Worm (Caenorhabditis elegans) whole organism, early embryonic: Measurements from ENCODE around the gene C17H12.6.

Source experiments
- B0310.2 ChIP-seq: sonication (generic microtip); optimal IDR thresholded peaks from 2 replicates; lab custom pipeline; 2016; ENCODE audit warnings: mild to moderate bottlenecking, missing genetic modification characterization, missing compliant biosample characterization
- F13C5.2 ChIP-seq: sonication (generic microtip); optimal IDR thresholded peaks from 2 replicates; lab custom pipeline; 2017; ENCODE audit warnings: mild to moderate bottlenecking, missing genetic modification characterization, inconsistent platforms, missing compliant biosample characterization
- aly-1 ChIP-seq: sonication (generic microtip); optimal IDR thresholded peaks from 2 replicates; lab custom pipeline; 2016; ENCODE audit warnings: missing genetic modification characterization, missing compliant biosample characterization
- ama-1 ChIP-seq: fragments of 150-350 bp; optimal IDR thresholded peaks from 2 replicates; lab custom pipeline; 2014
- ceh-13 ChIP-seq: fragments of 200-800 bp; sonication (Bioruptor generic); optimal IDR thresholded peaks from 2 replicates; lab custom pipeline; 2018; ENCODE audit warnings: mild to moderate bottlenecking, missing genetic modification characterization, missing compliant biosample characterization
- ceh-36 ChIP-seq: sonication (generic microtip); optimal IDR thresholded peaks from 2 replicates; lab custom pipeline; 2016; ENCODE audit warnings: missing genetic modification characterization, inconsistent platforms, missing compliant biosample characterization
- ets-7 ChIP-seq: sonication (generic microtip); optimal IDR thresholded peaks from 2 replicates; lab custom pipeline; 2016; ENCODE audit warnings: missing genotype, missing genetic modification characterization, missing compliant biosample characterization
- flt-1 ChIP-seq: fragments of 200-800 bp; sonication (Bioruptor generic); IDR thresholded peaks from 2 replicates; pipeline ENCODE4 v1.3.6; 2022; ENCODE audit warnings: missing genetic modification characterization, missing compliant biosample characterization
- hmbx-1 ChIP-seq: sonication (generic microtip); optimal IDR thresholded peaks from 2 replicates; lab custom pipeline; 2016; ENCODE audit warnings: mild to moderate bottlenecking, missing genetic modification characterization, missing compliant biosample characterization
- hmg-4 ChIP-seq: fragments of 200-800 bp; sonication (Bioruptor generic); optimal IDR thresholded peaks from 2 replicates; lab custom pipeline; 2018; ENCODE audit warnings: mild to moderate bottlenecking, missing genetic modification characterization, missing compliant biosample characterization
- hnd-1 ChIP-seq: sonication (generic microtip); optimal IDR thresholded peaks from 2 replicates; lab custom pipeline; 2016; ENCODE audit warnings: missing genetic modification characterization, missing compliant biosample characterization
- pes-1 ChIP-seq: fragments of 200-800 bp; sonication (Bioruptor generic); IDR thresholded peaks from 2 replicates; pipeline ENCODE4 v1.3.6; 2022; ENCODE audit warnings: missing genetic modification reagents, missing genetic modification characterization, missing compliant biosample characterization
- scrt-1 ChIP-seq: fragments of 200-800 bp; sonication (Bioruptor generic); IDR thresholded peaks from 2 replicates; pipeline ENCODE4 v1.3.6; 2022; ENCODE audit warnings: missing genetic modification characterization, missing compliant biosample characterization
- sea-1 ChIP-seq: fragments of 200-800 bp; sonication (Bioruptor generic); conservative IDR thresholded peaks from 2 replicates; pipeline ENCODE4 v1.3.6; 2022; ENCODE audit warnings: missing genetic modification characterization, missing compliant biosample characterization
- tbx-11 ChIP-seq: fragments of 200-800 bp; sonication (Bioruptor generic); IDR thresholded peaks from 2 replicates; pipeline ENCODE4 v1.3.6; 2022; ENCODE audit warnings: missing genetic modification characterization, missing compliant biosample characterization
- tbx-37 ChIP-seq: fragments of 200-800 bp; sonication (Bioruptor generic); conservative IDR thresholded peaks from 2 replicates; pipeline ENCODE4 v1.3.6; 2022; ENCODE audit warnings: missing genetic modification reagents, missing genetic modification characterization, missing compliant biosample characterization
- tra-4 ChIP-seq: sonication (generic microtip); optimal IDR thresholded peaks from 2 replicates; lab custom pipeline; 2017; ENCODE audit warnings: missing genetic modification characterization, missing compliant biosample characterization

C17H12.6 gene

DNA sequence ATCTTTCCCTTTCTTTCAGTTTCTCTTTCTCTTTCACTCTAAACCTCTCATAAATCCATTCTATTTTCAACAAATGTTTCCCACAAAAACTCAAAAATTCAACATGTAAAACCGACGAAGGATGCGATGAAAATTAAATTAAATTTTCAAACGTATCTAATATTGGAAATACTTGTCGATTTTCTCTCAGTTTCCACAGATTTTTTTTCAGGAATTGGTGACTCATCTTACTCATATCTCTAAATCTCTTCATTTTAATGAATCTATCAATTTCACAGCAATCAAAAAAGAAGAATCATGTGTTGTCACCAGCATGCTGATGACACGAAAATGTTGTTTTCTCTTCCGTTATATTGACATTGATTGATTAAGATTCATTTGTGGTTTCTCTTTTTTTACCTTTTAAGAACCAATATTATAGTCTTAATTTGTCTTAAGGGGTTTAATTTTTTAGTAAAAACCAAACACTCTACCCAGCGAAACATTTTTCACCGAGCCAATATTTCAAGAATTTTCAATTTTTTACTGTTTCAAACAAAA is 18.4 kb downstream of the C17H12.6 start:
- no peak for TF ChIP-seq ceh-13
- TF ChIP-seq sea-1 (GFP tag; lab: Robert Waterston, UW) = no peak
- no peak for TF ChIP-seq B0310.2 (tag; lab: Kevin White, UChicago)
- no peak for TF ChIP-seq tra-4 (tag; lab: Kevin White, UChicago)
- no peak for TF ChIP-seq pes-1 (GFP tag; lab: Robert Waterston, UW)
- no peak for TF ChIP-seq hmbx-1 (tag; lab: Kevin White, UChicago)
- TF ChIP-seq ama-1 (lab: Kevin White, UChicago) = no peak
- no peak for TF ChIP-seq F13C5.2 (tag; lab: Kevin White, UChicago)
- TF ChIP-seq ets-7 = no peak
- no peak for TF ChIP-seq hmg-4 (GFP tag; lab: Kevin White, UChicago)
- no peak for TF ChIP-seq ceh-36
- no peak for TF ChIP-seq flt-1
- TF ChIP-seq hnd-1 (tag; lab: Kevin White, UChicago) = no peak
- TF ChIP-seq tbx-37 = no peak
- no peak for TF ChIP-seq scrt-1 (GFP tag; lab: Robert Waterston, UW)
- no peak for TF ChIP-seq aly-1 (tag; lab: Kevin White, UChicago)
- no peak for TF ChIP-seq tbx-11 (GFP tag; lab: Robert Waterston, UW)

DNA sequence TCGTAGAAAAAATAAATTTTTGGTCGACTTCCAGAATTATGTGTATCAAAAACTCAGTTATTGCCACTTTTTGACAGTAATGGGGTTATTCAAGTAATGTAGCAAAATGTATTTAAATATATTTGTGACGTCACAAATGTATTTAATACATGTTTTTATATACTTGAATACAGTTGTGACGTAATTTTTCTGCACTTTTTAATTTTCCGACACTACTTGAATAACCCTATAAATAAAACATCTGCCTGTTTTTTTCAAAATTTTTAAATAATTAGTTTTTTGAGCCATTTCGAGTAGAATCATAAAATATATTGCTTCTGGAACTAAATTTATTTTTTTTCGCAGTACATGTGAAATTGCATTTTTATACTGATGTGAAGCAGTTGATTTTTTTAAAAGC is 19.0 kb downstream of the C17H12.6 start:
- TF ChIP-seq flt-1 (no peak), ceh-13 (no peak), pes-1 (GFP tag; lab: Robert Waterston, UW) (no peak), B0310.2 (tag; lab: Kevin White, UChicago) (no peak), ama-1 (lab: Kevin White, UChicago) (no peak), hmg-4 (GFP tag; lab: Kevin White, UChicago) (no peak), sea-1 (GFP tag; lab: Robert Waterston, UW) (no peak), F13C5.2 (tag; lab: Kevin White, UChicago) (no peak)

DNA sequence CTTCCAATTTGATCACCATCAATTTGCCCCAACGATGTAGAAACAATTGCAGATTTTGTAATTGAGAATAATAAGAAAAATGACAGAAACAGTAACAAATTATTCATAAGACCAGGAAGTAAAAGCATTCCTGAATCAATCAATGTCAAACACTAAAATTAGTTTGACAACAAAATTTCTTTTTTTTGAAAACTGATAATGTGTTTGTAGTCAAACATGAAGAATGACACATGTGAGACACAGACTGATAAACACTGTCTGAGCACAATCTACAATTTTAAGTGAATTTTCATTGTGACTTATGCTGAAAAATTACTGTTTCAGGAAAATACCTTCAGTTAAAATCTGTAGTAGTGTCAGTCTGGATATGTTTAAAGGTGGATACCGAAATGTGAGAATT is 20.2 kb downstream of the C17H12.6 start, which contains the start of the genes cest-4 and C17H12.11:
Gene cest-4 (minus strand): TSS at position 206 of the 400 bp plus-strand sequence.
Gene C17H12.11 (plus strand): TSS at position 256 of the 400 bp plus-strand sequence.
- TF ChIP-seq F13C5.2 (tag; lab: Kevin White, UChicago) (no peak), hmbx-1 (tag; lab: Kevin White, UChicago) (no peak), ama-1 (lab: Kevin White, UChicago) (no peak), tbx-37 (no peak), hnd-1 (tag; lab: Kevin White, UChicago) (no peak), hmg-4 (GFP tag; lab: Kevin White, UChicago) (no peak), scrt-1 (GFP tag; lab: Robert Waterston, UW) (no peak), ceh-13 (no peak), pes-1 (GFP tag; lab: Robert Waterston, UW) (no peak), ceh-36 (no peak), B0310.2 (tag; lab: Kevin White, UChicago) (no peak), ets-7 (no peak), tbx-11 (GFP tag; lab: Robert Waterston, UW) (no peak), sea-1 (GFP tag; lab: Robert Waterston, UW) (no peak), flt-1 (no peak)

DNA sequence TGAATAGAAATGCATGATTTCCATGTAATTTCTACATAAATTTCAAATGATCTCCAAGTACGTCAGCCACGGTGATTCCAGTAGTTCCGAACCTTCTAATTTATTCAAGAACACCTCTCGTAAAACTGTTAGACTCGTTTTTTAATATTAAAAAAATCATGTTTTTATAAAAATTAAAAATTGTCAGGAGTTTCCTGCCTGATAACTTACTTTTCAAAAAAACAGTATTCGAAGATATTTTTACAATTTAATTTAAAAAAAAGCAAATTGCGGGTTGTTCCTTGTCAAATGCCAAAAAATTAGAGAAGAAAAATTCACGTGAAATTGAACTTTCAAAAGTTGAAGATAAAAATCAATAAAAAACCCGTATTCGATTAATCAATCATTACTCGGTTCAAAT is 26.8 kb downstream of the C17H12.6 start, which contains the start of the genes C17H12.3 and C17H12.12:
Gene C17H12.3 (minus strand): TSS at position 101 of the 400 bp plus-strand sequence.
Gene C17H12.12 (plus strand): TSS at position 396 of the 400 bp plus-strand sequence.
- TF ChIP-seq ama-1 (lab: Kevin White, UChicago) (no peak), tbx-37 (no peak), pes-1 (GFP tag; lab: Robert Waterston, UW) (no peak), hmg-4 (GFP tag; lab: Kevin White, UChicago) (no peak), hnd-1 (tag; lab: Kevin White, UChicago) (no peak), ets-7 (no peak), tbx-11 (GFP tag; lab: Robert Waterston, UW) (no peak), F13C5.2 (tag; lab: Kevin White, UChicago) (no peak), sea-1 (GFP tag; lab: Robert Waterston, UW) (no peak), tra-4 (tag; lab: Kevin White, UChicago) (no peak), ceh-36 (no peak), aly-1 (tag; lab: Kevin White, UChicago) (no peak)

DNA sequence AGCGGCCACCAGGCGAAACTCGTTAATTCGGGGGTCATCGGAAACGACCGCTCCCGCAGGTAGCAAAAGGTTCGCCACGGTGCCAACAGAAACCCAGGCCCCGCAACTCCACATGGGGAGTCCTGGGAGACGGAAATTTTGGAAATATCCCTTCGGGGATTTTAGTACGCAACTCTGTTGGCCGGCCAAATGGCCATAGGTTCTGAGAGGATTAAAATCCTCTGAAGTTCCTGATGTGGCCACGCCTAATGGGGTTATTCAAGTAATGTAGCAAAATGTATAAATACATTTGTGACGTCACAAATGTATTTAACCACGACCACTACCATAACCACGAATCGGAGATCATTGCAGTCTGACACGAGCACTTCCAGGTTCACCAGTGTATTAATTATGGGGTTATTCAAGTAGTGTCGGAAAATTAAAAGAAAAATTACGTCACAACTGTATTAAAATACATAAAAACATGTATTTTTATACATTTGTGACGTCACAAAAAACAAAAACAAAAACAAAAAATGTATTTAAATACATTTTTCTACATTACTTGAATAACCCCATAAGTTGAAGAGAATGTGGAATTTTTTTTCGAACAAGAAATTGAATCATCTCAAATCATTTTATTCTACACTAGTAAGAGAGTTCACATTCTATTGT is 28.9 kb downstream of the C17H12.6 start:
- TF ChIP-seq scrt-1 (GFP tag; lab: Robert Waterston, UW) = no peak
- TF ChIP-seq hmbx-1 (tag; lab: Kevin White, UChicago) = no peak
- TF ChIP-seq hnd-1 (tag; lab: Kevin White, UChicago) = no peak
- TF ChIP-seq pes-1 (GFP tag; lab: Robert Waterston, UW) = no peak
- no peak for TF ChIP-seq flt-1
- TF ChIP-seq ceh-36 = no peak
- no peak for TF ChIP-seq B0310.2 (tag; lab: Kevin White, UChicago)
- TF ChIP-seq tbx-11 (GFP tag; lab: Robert Waterston, UW) = no peak
- no peak for TF ChIP-seq ceh-13
- no peak for TF ChIP-seq aly-1 (tag; lab: Kevin White, UChicago)
- TF ChIP-seq sea-1 (GFP tag; lab: Robert Waterston, UW) = no peak
- no peak for TF ChIP-seq tra-4 (tag; lab: Kevin White, UChicago)
- no peak for TF ChIP-seq ama-1 (lab: Kevin White, UChicago)
- TF ChIP-seq F13C5.2 (tag; lab: Kevin White, UChicago) = no peak
- TF ChIP-seq ets-7 = no peak

DNA sequence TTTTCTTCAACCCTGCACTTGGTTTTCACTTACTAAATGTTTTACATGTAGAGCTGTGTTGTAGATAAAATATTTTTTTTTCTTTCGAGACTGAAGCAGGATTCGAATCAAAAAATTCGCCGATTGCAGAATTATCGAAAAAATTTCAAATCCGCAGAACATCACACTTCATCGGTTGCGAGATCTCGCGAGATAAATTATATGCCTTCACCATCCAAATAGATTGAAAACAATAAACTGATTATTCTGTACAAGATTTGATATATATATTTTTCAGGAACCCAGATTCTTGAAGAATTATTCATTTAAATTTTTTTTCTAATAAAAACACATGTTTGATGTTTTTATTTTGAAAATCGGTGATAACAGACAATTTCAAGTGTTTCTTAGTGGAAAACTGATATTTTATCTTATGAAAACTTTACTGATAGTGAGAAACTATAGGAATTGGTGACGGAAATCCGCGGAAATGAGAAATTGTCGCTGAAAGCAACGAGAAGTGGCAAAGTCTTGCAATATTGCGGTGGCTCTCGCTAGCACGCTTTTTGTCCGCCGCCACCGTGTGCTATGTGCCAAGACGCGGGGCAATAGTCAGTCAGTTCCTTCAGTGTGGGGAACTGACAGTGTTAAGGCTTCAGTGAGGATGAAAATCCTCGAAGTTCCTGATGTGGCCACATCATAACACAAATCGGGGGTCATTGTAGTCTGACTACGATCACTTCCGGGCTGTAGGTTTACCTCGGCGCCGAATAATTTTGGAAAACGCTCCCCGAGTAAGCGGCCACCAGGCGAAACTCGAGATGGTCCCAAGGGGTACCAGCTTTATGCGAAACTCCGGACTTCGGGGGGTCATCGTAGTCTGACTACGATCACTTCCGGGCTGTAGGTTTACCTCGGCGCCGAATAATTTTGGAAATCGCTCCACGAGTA is 29.7 kb downstream of the C17H12.6 start:
- TF ChIP-seq tbx-37 = no peak
- no peak for TF ChIP-seq hnd-1 (tag; lab: Kevin White, UChicago)
- no peak for TF ChIP-seq scrt-1 (GFP tag; lab: Robert Waterston, UW)
- TF ChIP-seq tra-4 (tag; lab: Kevin White, UChicago) = no peak
- no peak for TF ChIP-seq hmg-4 (GFP tag; lab: Kevin White, UChicago)
- no peak for TF ChIP-seq ama-1 (lab: Kevin White, UChicago)
- TF ChIP-seq sea-1 (GFP tag; lab: Robert Waterston, UW) = no peak
